Fruit fly (Drosophila melanogaster) whole organism, embryonic: ENCODE measurements around the gene CG6511.

ENCODE experiments used
- Antp ChIP-seq: fragments of 200-800 bp; sonication (Bioruptor generic); optimal IDR thresholded peaks from 3 replicates; lab custom pipeline; 2016; ENCODE audit warnings: missing biosample characterization, missing genetic modification characterization
- CG1024 ChIP-seq: fragments of 200-800 bp; sonication (Bioruptor generic); IDR thresholded peaks from 2 replicates; pipeline ENCODE4 v1.3.6; 2022; ENCODE audit warnings: missing biosample characterization, missing genetic modification characterization
- CG11695 ChIP-seq: fragments of 200-800 bp; sonication (Bioruptor generic); IDR thresholded peaks from 3 replicates; pipeline ENCODE4 v1.3.6; 2022; ENCODE audit warnings: missing biosample characterization, missing genetic modification characterization
- CG1233 ChIP-seq: fragments of 200-800 bp; sonication (Bioruptor generic); optimal IDR thresholded peaks from 4 replicates; lab custom pipeline; 2018; ENCODE audit warnings: missing biosample characterization, mild to moderate bottlenecking, missing genetic modification characterization
- CG15479 ChIP-seq: fragments of 200-800 bp; sonication (Bioruptor generic); optimal IDR thresholded peaks from 3 replicates; lab custom pipeline; 2019; ENCODE audit warnings: missing biosample characterization, mild to moderate bottlenecking, missing genetic modification characterization, moderate library complexity
- CG18599 ChIP-seq: fragments of 200-800 bp; sonication (Bioruptor generic); optimal IDR thresholded peaks from 3 replicates; lab custom pipeline; 2017; ENCODE audit warnings: missing biosample characterization, missing genetic modification characterization, mild to moderate bottlenecking, moderate library complexity, missing genetic modification reagents
- CG3065 ChIP-seq: fragments of 200-800 bp; sonication (Bioruptor generic); optimal IDR thresholded peaks from 2 replicates; lab custom pipeline; 2016; ENCODE audit warnings: missing biosample characterization, missing genetic modification characterization
- CG31365 ChIP-seq: fragments of 200-800 bp; sonication (Bioruptor generic); optimal IDR thresholded peaks from 2 replicates; lab custom pipeline; 2018; ENCODE audit warnings: missing biosample characterization, mild to moderate bottlenecking, missing genetic modification characterization
- CG32767 ChIP-seq: fragments of 200-800 bp; sonication (Bioruptor generic); IDR thresholded peaks from 2 replicates; pipeline ENCODE4 v1.3.6; 2022; ENCODE audit warnings: missing biosample characterization, missing genetic modification characterization
- CG33557 ChIP-seq: fragments of 200-800 bp; sonication (Bioruptor generic); optimal IDR thresholded peaks from 2 replicates; lab custom pipeline; 2019; ENCODE audit warnings: missing biosample characterization, mild to moderate bottlenecking, missing genetic modification characterization, moderate library complexity
- CG34224 ChIP-seq: fragments of 200-800 bp; sonication (Bioruptor generic); IDR thresholded peaks from 3 replicates; pipeline ENCODE4 v1.3.6; 2022; ENCODE audit warnings: missing biosample characterization, missing genetic modification characterization; ENCODE audit not compliant: partially characterized antibody
- CG3726 ChIP-seq: fragments of 200-800 bp; sonication (Bioruptor generic); IDR thresholded peaks from 3 replicates; pipeline ENCODE4, ENCODE4 v1.3.6; 2022; ENCODE audit warnings: missing biosample characterization, missing genetic modification characterization
- CG3847 ChIP-seq: fragments of 200-800 bp; sonication (Bioruptor generic); IDR thresholded peaks from 2 replicates; pipeline ENCODE4 v1.3.6; 2022; ENCODE audit warnings: missing biosample characterization, missing genetic modification characterization
- CG4282 ChIP-seq: fragments of 200-800 bp; sonication (Bioruptor generic); optimal IDR thresholded peaks from 2 replicates; lab custom pipeline; 2016; ENCODE audit warnings: missing biosample characterization, missing genetic modification characterization
- CG4854 ChIP-seq: fragments of 200-800 bp; sonication (Bioruptor generic); optimal IDR thresholded peaks from 2 replicates; lab custom pipeline; 2016; ENCODE audit warnings: missing biosample characterization, missing genetic modification characterization, inconsistent platforms
- CG6813 ChIP-seq: fragments of 200-800 bp; sonication (Bioruptor generic); optimal IDR thresholded peaks from 2 replicates; lab custom pipeline; 2017; ENCODE audit warnings: missing biosample characterization, missing genetic modification characterization, mild to moderate bottlenecking, moderate library complexity, missing genetic modification reagents
- CG6854 ChIP-seq: fragments of 200-800 bp; sonication (Bioruptor generic); optimal IDR thresholded peaks from 3 replicates; lab custom pipeline; 2017; ENCODE audit warnings: missing biosample characterization, mild to moderate bottlenecking, missing genetic modification characterization
- CG7357 ChIP-seq: fragments of 200-800 bp; sonication (Bioruptor generic); IDR thresholded peaks from 3 replicates; pipeline ENCODE4 v1.3.6; 2022; ENCODE audit warnings: missing biosample characterization, missing genetic modification characterization
- CG8359 ChIP-seq: fragments of 200-800 bp; sonication (Bioruptor generic); optimal IDR thresholded peaks from 2 replicates; lab custom pipeline; 2017; ENCODE audit warnings: missing biosample characterization, mild to moderate bottlenecking, missing genetic modification characterization, borderline replicate concordance
- CG8478 ChIP-seq: fragments of >200 bp; optimal IDR thresholded peaks from 2 replicates; lab custom pipeline; 2018
- CG8765 ChIP-seq: fragments of 200-800 bp; sonication (Bioruptor generic); IDR thresholded peaks from 2 replicates; pipeline ENCODE4 v1.3.6; 2022; ENCODE audit warnings: missing biosample characterization, missing genetic modification characterization
- Deaf1 ChIP-seq: fragments of 200-800 bp; optimal IDR thresholded peaks from 3 replicates; lab custom pipeline; 2019; ENCODE audit warnings: missing biosample characterization, mild to moderate bottlenecking, missing genetic modification characterization, moderate library complexity
- Dek ChIP-seq: fragments of 200-800 bp; sonication (Bioruptor generic); optimal IDR thresholded peaks from 3 replicates; lab custom pipeline; 2019; ENCODE audit warnings: missing biosample characterization, mild to moderate bottlenecking, missing genetic modification characterization, moderate library complexity
- E2f2 ChIP-seq: fragments of 200-800 bp; sonication (Bioruptor generic); IDR thresholded peaks from 2 replicates; pipeline ENCODE4 v1.3.6; 2022; ENCODE audit warnings: missing biosample characterization, missing genetic modification characterization
- Fer1 ChIP-seq: fragments of 200-800 bp; sonication (Bioruptor generic); optimal IDR thresholded peaks from 2 replicates; lab custom pipeline; 2017; ENCODE audit warnings: missing biosample characterization, mild to moderate bottlenecking, missing genetic modification characterization
- Fer2 ChIP-seq: fragments of 200-800 bp; sonication (Bioruptor generic); optimal IDR thresholded peaks from 2 replicates; lab custom pipeline; 2018; ENCODE audit warnings: missing biosample characterization, mild to moderate bottlenecking, missing genetic modification characterization, moderate library complexity
- Max ChIP-seq: fragments of 200-800 bp; sonication (Bioruptor generic); optimal IDR thresholded peaks from 2 replicates; lab custom pipeline; 2016; ENCODE audit warnings: missing biosample characterization, mild to moderate bottlenecking, missing genetic modification characterization
- NC2α ChIP-seq: fragments of 200-800 bp; sonication (Bioruptor generic); optimal IDR thresholded peaks from 2 replicates; lab custom pipeline; 2016; ENCODE audit warnings: missing biosample characterization, missing genetic modification characterization
- NC2β ChIP-seq: fragments of 200-800 bp; sonication (Bioruptor generic); optimal IDR thresholded peaks from 2 replicates; lab custom pipeline; 2016; ENCODE audit warnings: missing biosample characterization, missing genetic modification characterization
- Rx ChIP-seq: fragments of 200-800 bp; sonication (Bioruptor generic); IDR thresholded peaks from 2 replicates; pipeline ENCODE4 v1.3.6; 2022; ENCODE audit warnings: missing biosample characterization, missing genetic modification characterization
- TFAM ChIP-seq: fragments of 200-800 bp; sonication (Bioruptor generic); optimal IDR thresholded peaks from 2 replicates; lab custom pipeline; 2017; ENCODE audit warnings: missing biosample characterization, missing genetic modification characterization, inconsistent platforms
- corto ChIP-seq: fragments of 200-800 bp; sonication (Bioruptor generic); optimal IDR thresholded peaks from 2 replicates; lab custom pipeline; 2016; ENCODE audit warnings: missing biosample characterization, mild to moderate bottlenecking, missing genetic modification characterization, moderate library complexity
- dati ChIP-seq: fragments of 200-800 bp; sonication (Bioruptor generic); IDR thresholded peaks from 2 replicates; pipeline ENCODE4 v1.3.6; 2022; ENCODE audit warnings: missing biosample characterization, missing genetic modification characterization
- emc ChIP-seq: fragments of 200-800 bp; sonication (Bioruptor generic); optimal IDR thresholded peaks from 2 replicates; lab custom pipeline; 2016; ENCODE audit warnings: missing biosample characterization, missing genetic modification characterization
- fru ChIP-seq: fragments of >200 bp; optimal IDR thresholded peaks from 2 replicates; lab custom pipeline; 2017
- ftz-f1 ChIP-seq: fragments of 200-800 bp; sonication (Bioruptor generic); optimal IDR thresholded peaks from 2 replicates; lab custom pipeline; 2016; ENCODE audit warnings: missing biosample characterization, missing genetic modification characterization
- jing ChIP-seq: fragments of 200-800 bp; sonication (Bioruptor generic); optimal IDR thresholded peaks from 2 replicates; lab custom pipeline; 2018; ENCODE audit warnings: missing biosample characterization, mild to moderate bottlenecking, missing genetic modification characterization
- jumu ChIP-seq: fragments of 200-800 bp; sonication (Bioruptor generic); optimal IDR thresholded peaks from 3 replicates; lab custom pipeline; 2016; ENCODE audit warnings: missing biosample characterization, missing genetic modification characterization
- kni ChIP-seq: fragments of 200-800 bp; sonication (Bioruptor generic); optimal IDR thresholded peaks from 3 replicates; lab custom pipeline; 2017; ENCODE audit warnings: mild to moderate bottlenecking, missing biosample characterization, missing genetic modification reagents, missing genetic modification characterization
- lab ChIP-seq: fragments of 200-800 bp; sonication (Bioruptor generic); optimal IDR thresholded peaks from 3 replicates; lab custom pipeline; 2017; ENCODE audit warnings: missing biosample characterization, missing genetic modification characterization, mild to moderate bottlenecking, moderate library complexity, missing genetic modification reagents
- mld ChIP-seq: fragments of 200-800 bp; sonication (Bioruptor generic); IDR thresholded peaks from 3 replicates; pipeline ENCODE4 v1.3.6; 2022; ENCODE audit warnings: missing biosample characterization, missing genetic modification characterization; ENCODE audit not compliant: partially characterized antibody
- nau ChIP-seq: fragments of 200-800 bp; sonication (Bioruptor generic); optimal IDR thresholded peaks from 3 replicates; lab custom pipeline; 2017; ENCODE audit warnings: missing biosample characterization, mild to moderate bottlenecking, missing genetic modification characterization, missing genetic modification reagents
- onecut ChIP-seq: fragments of 200-800 bp; sonication (Bioruptor generic); IDR thresholded peaks from 2 replicates; pipeline ENCODE4 v1.3.6; 2022; ENCODE audit warnings: missing biosample characterization, missing genetic modification characterization
- pita ChIP-seq: fragments of 200-800 bp; sonication (Bioruptor generic); optimal IDR thresholded peaks from 2 replicates; lab custom pipeline; 2017; ENCODE audit warnings: missing biosample characterization, mild to moderate bottlenecking, missing genetic modification characterization
- pnt ChIP-seq: fragments of 200-800 bp; sonication (Bioruptor generic); optimal IDR thresholded peaks from 3 replicates; lab custom pipeline; 2016; ENCODE audit warnings: missing biosample characterization, missing genetic modification characterization
- psq ChIP-seq: fragments of 200-800 bp; sonication (Bioruptor generic); optimal IDR thresholded peaks from 2 replicates; lab custom pipeline; 2017; ENCODE audit warnings: missing biosample characterization, missing genetic modification characterization
- sens-2 ChIP-seq: fragments of 200-800 bp; sonication (Bioruptor generic); IDR thresholded peaks from 2 replicates; pipeline ENCODE4 v1.3.6; 2022; ENCODE audit warnings: missing biosample characterization, missing genetic modification characterization
- sna ChIP-seq: fragments of 200-800 bp; sonication (Bioruptor generic); IDR thresholded peaks from 2 replicates; pipeline ENCODE4 v1.3.6; 2022; ENCODE audit warnings: missing biosample characterization, missing genetic modification characterization; ENCODE audit not compliant: partially characterized antibody
- tll ChIP-seq, 2 experiments: fragments of 200-800 bp in 1 of 2; fragments of >200 bp in 1 of 2; sonication (Bioruptor generic) in 1 of 2; optimal IDR thresholded peaks; 2 replicates each; lab custom pipeline; 2017 to 2019; ENCODE audit warnings: missing biosample characterization in 2 of 2, missing genetic modification characterization in 2 of 2, mild to moderate bottlenecking in 1 of 2, moderate library complexity in 1 of 2
- twi ChIP-seq: fragments of 200-800 bp; optimal IDR thresholded peaks from 2 replicates; lab custom pipeline; 2019; ENCODE audit warnings: missing biosample characterization, mild to moderate bottlenecking, missing genetic modification characterization, moderate library complexity

CG6511 gene

dm6 chr3L:8772998-8773684 lies 52.0 kb downstream of the CG6511 start (continued):
- peak; percentile 51 for TF ChIP-seq CG3847 (GFP tag; lab: Robert Waterston, UW)
- TF ChIP-seq Rx (GFP tag; lab: Robert Waterston, UW) = peak; percentile 35; the same call in 1 of the 2 replicates
- TF ChIP-seq Fer1 (GFP tag; lab: Kevin White, UChicago) = no peak
- TF ChIP-seq onecut = peak; percentile 34; the same call in 1 of the 2 replicates
- TF ChIP-seq CG3065 = peak; percentile 38
- peak; percentile 46 for TF ChIP-seq lab (GFP tag; lab: Kevin White, UChicago)
- TF ChIP-seq Antp = no peak
- TF ChIP-seq emc = no peak
- no peak for TF ChIP-seq dati (GFP tag; lab: Robert Waterston, UW)
- TF ChIP-seq CG34224 = no peak
- peak; percentile 81 for TF ChIP-seq kni (GFP tag; lab: Kevin White, UChicago)
- no peak for TF ChIP-seq CG31365
- peak; percentile 61 for TF ChIP-seq twi (tag; lab: Kevin White, UChicago)
- peak; percentile 73; the same call in 2 of the 3 replicates for TF ChIP-seq CG11695 (GFP tag; lab: Robert Waterston, UW)
- TF ChIP-seq sna (GFP tag; lab: Robert Waterston, UW) = no peak
- TF ChIP-seq Dek (tag; lab: Kevin White, UChicago) = peak; percentile 27
- no peak for TF ChIP-seq tll (GFP tag; optimal IDR thresholded peaks at IDR 0.05; lab: Kevin White, UChicago)
- 0 out of 3 replicates have a peak, but pooled peaks have one; percentile 32 for TF ChIP-seq CG7357 (GFP tag; lab: Robert Waterston, UW)
- no peak for TF ChIP-seq CG15479
- TF ChIP-seq NC2β (GFP tag; lab: Kevin White, UChicago) = peak; percentile 52
- no peak for TF ChIP-seq CG3726 (GFP tag; lab: Robert Waterston, UW)
- peak; percentile 19 for TF ChIP-seq CG6854 (GFP tag; lab: Kevin White, UChicago)
- no peak for TF ChIP-seq corto (GFP tag; lab: Kevin White, UChicago)
- peak; percentile 15 for TF ChIP-seq CG6813 (GFP tag; lab: Kevin White, UChicago)
- TF ChIP-seq nau (GFP tag; lab: Kevin White, UChicago) = peak; percentile 43
- no peak for TF ChIP-seq CG8478 (lab: Kevin White, UChicago)
- TF ChIP-seq mld (GFP tag; lab: Robert Waterston, UW) = no peak
- peak; percentile 24 for TF ChIP-seq CG18599 (GFP tag; lab: Kevin White, UChicago)
- TF ChIP-seq CG8765 (GFP tag; lab: Robert Waterston, UW) = no peak
- peak; percentile 2 for TF ChIP-seq Deaf1 (tag; lab: Kevin White, UChicago)
- TF ChIP-seq CG4854 (GFP tag; lab: Kevin White, UChicago) = peak; percentile 38
- TF ChIP-seq CG8359 (GFP tag; lab: Kevin White, UChicago) = peak; percentile 48
- no peak for TF ChIP-seq TFAM (GFP tag; lab: Kevin White, UChicago)
- TF ChIP-seq CG4282 (GFP tag; lab: Kevin White, UChicago) = no peak
- peak; percentile 34; the same call in 1 of the 2 replicates for TF ChIP-seq sens-2 (GFP tag; lab: Robert Waterston, UW)
- TF ChIP-seq pita = no peak
- TF ChIP-seq ftz-f1 (GFP tag; lab: Kevin White, UChicago) = no peak
- TF ChIP-seq Max (GFP tag; lab: Kevin White, UChicago) = no peak
- TF ChIP-seq Fer2 = peak; percentile 26
- TF ChIP-seq E2f2 (GFP tag; lab: Robert Waterston, UW) = peak; percentile 63; the same call in 1 of the 2 replicates
- TF ChIP-seq pnt (GFP tag; lab: Kevin White, UChicago) = peak; percentile 23
- TF ChIP-seq jumu (GFP tag; lab: Kevin White, UChicago) = peak; percentile 19
- TF ChIP-seq CG1233 = peak; percentile 72
- TF ChIP-seq jing (GFP tag; lab: Kevin White, UChicago) = peak; percentile 62
- peak; percentile 20 for TF ChIP-seq NC2α (GFP tag; lab: Kevin White, UChicago)
- no peak for TF ChIP-seq fru (lab: Kevin White, UChicago)
- TF ChIP-seq CG32767 (GFP tag; lab: Robert Waterston, UW) = peak; percentile 68
- TF ChIP-seq CG1024 (GFP tag; lab: Robert Waterston, UW) = no peak
- TF ChIP-seq CG33557 (GFP tag; lab: Kevin White, UChicago) = peak; percentile 79
- no peak for TF ChIP-seq psq (GFP tag; lab: Kevin White, UChicago)
